Worm (Caenorhabditis elegans) whole organism, young adult: Measurements from ENCODE around the gene K06A9.1.

Source experiments
- C06A6.2 ChIP-seq: fragments of 200-800 bp; sonication (Bioruptor generic); conservative IDR thresholded peaks from 2 replicates; pipeline ENCODE4 v1.3.6; 2022; ENCODE audit warnings: missing genetic modification characterization, missing compliant biosample characterization
- F55B11.4 ChIP-seq: sonication (generic microtip); optimal IDR thresholded peaks from 2 replicates; lab custom pipeline; 2016; ENCODE audit warnings: missing compliant biosample characterization, missing genetic modification characterization, borderline replicate concordance; ENCODE audit not compliant: insufficient read depth
- K11D2.4 ChIP-seq: fragments of 200-800 bp; sonication (Bioruptor generic); IDR thresholded peaks from 2 replicates; pipeline ENCODE4 v1.3.6; 2022; ENCODE audit warnings: missing genetic modification reagents, missing genetic modification characterization, missing compliant biosample characterization
- Y53G8AR.9 ChIP-seq: fragments of 200-800 bp; sonication (Bioruptor generic); conservative IDR thresholded peaks from 2 replicates; pipeline ENCODE4 v1.3.6; 2022; ENCODE audit warnings: missing genetic modification reagents, missing genetic modification characterization, missing compliant biosample characterization
- ZK185.1 ChIP-seq: sonication (generic microtip); optimal IDR thresholded peaks from 2 replicates; lab custom pipeline; 2016; ENCODE audit warnings: mild to moderate bottlenecking, missing genetic modification characterization, missing compliant biosample characterization; ENCODE audit not compliant: poor library complexity, severe bottlenecking
- aptf-2 ChIP-seq: fragments of 200-800 bp; sonication (Bioruptor generic); conservative IDR thresholded peaks from 2 replicates; pipeline ENCODE4 v1.3.6; 2022; ENCODE audit warnings: missing genetic modification reagents, missing genetic modification characterization, missing compliant biosample characterization
- atf-7 ChIP-seq: sonication (generic microtip); optimal IDR thresholded peaks from 2 replicates; lab custom pipeline; 2017; ENCODE audit warnings: mild to moderate bottlenecking, missing genetic modification characterization, missing compliant biosample characterization
- bed-1 ChIP-seq: fragments of 200-800 bp; sonication (Bioruptor generic); IDR thresholded peaks from 2 replicates; pipeline ENCODE4 v1.3.6; 2022; ENCODE audit warnings: missing genetic modification reagents, missing genetic modification characterization, missing compliant biosample characterization
- chd-7 ChIP-seq: sonication (generic microtip); optimal IDR thresholded peaks from 2 replicates; lab custom pipeline; 2016; ENCODE audit warnings: mild to moderate bottlenecking, missing genetic modification characterization, moderate library complexity, missing compliant biosample characterization
- die-1 ChIP-seq: sonication (generic microtip); optimal IDR thresholded peaks from 2 replicates; lab custom pipeline; 2016; ENCODE audit warnings: missing genotype, mild to moderate bottlenecking, missing genetic modification characterization, missing compliant biosample characterization
- dox-1 ChIP-seq: fragments of 200-800 bp; sonication (Bioruptor generic); IDR thresholded peaks from 2 replicates; pipeline ENCODE4 v1.3.6; 2022; ENCODE audit warnings: missing genetic modification reagents, missing genetic modification characterization, missing compliant biosample characterization
- efl-1 ChIP-seq: fragments of 150-350 bp; optimal IDR thresholded peaks from 2 replicates; lab custom pipeline; 2014; ENCODE audit warnings: missing biosample characterization, missing genetic modification reagents, missing genetic modification characterization
- egl-18 ChIP-seq: fragments of 200-800 bp; sonication (Bioruptor generic); IDR thresholded peaks from 2 replicates; pipeline ENCODE4 v1.3.6; 2022; ENCODE audit warnings: missing genetic modification reagents, missing genetic modification characterization, missing compliant biosample characterization
- egl-44 ChIP-seq: fragments of 200-800 bp; sonication (Bioruptor generic); IDR thresholded peaks from 2 replicates; pipeline ENCODE4 v1.3.6; 2022; ENCODE audit warnings: missing genetic modification reagents, missing genetic modification characterization, missing compliant biosample characterization
- egrh-3 ChIP-seq: fragments of 200-800 bp; sonication (Bioruptor generic); IDR thresholded peaks from 2 replicates; pipeline ENCODE4 v1.3.6; 2022; ENCODE audit warnings: missing genetic modification reagents, missing genetic modification characterization, missing compliant biosample characterization
- ekl-4 ChIP-seq: fragments of 200-800 bp; sonication (Bioruptor generic); IDR thresholded peaks from 2 replicates; pipeline ENCODE4 v1.3.6; 2022; ENCODE audit warnings: missing genetic modification reagents, missing genetic modification characterization, missing compliant biosample characterization
- ets-4 ChIP-seq: fragments of 200-800 bp; sonication (Bioruptor generic); optimal IDR thresholded peaks from 2 replicates; lab custom pipeline; 2018; ENCODE audit warnings: mild to moderate bottlenecking, missing genetic modification characterization, missing compliant biosample characterization
- gei-17 ChIP-seq: fragments of 200-800 bp; sonication (Bioruptor generic); optimal IDR thresholded peaks from 2 replicates; lab custom pipeline; 2018; ENCODE audit warnings: mild to moderate bottlenecking, missing genetic modification characterization, missing compliant biosample characterization
- hrde-1 ChIP-seq: sonication (generic microtip); optimal IDR thresholded peaks from 2 replicates; lab custom pipeline; 2016; ENCODE audit warnings: missing genetic modification characterization, mild to moderate bottlenecking, missing compliant biosample characterization, moderate library complexity, missing genotype, missing genetic modification reagents, borderline replicate concordance
- lag-1 ChIP-seq: fragments of 200-800 bp; sonication (Bioruptor generic); IDR thresholded peaks from 2 replicates; pipeline ENCODE4 v1.3.6; 2022; ENCODE audit warnings: missing genetic modification reagents, missing genetic modification characterization, missing compliant biosample characterization
- lin-40 ChIP-seq: sonication (generic microtip); optimal IDR thresholded peaks from 2 replicates; lab custom pipeline; 2016; ENCODE audit warnings: missing genetic modification characterization, mild to moderate bottlenecking, missing compliant biosample characterization, missing genotype, missing genetic modification reagents
- lin-54 ChIP-seq: fragments of 200-800 bp; sonication (Bioruptor generic); optimal IDR thresholded peaks from 2 replicates; lab custom pipeline; 2018; ENCODE audit warnings: mild to moderate bottlenecking, missing genetic modification characterization, missing compliant biosample characterization
- madf-6 ChIP-seq: fragments of 200-800 bp; sonication (Bioruptor generic); IDR thresholded peaks from 2 replicates; pipeline ENCODE4 v1.3.6; 2022; ENCODE audit warnings: missing genetic modification reagents, missing genetic modification characterization, missing compliant biosample characterization
- mel-28 ChIP-seq: sonication (generic microtip); optimal IDR thresholded peaks from 2 replicates; lab custom pipeline; 2016; ENCODE audit warnings: borderline replicate concordance, mild to moderate bottlenecking, missing genetic modification characterization, missing compliant biosample characterization
- mes-4 ChIP-seq: sonication (generic microtip); optimal IDR thresholded peaks from 2 replicates; lab custom pipeline; 2016; ENCODE audit warnings: missing genotype, missing genetic modification characterization, missing compliant biosample characterization
- mxl-1 ChIP-seq: sonication (generic microtip); optimal IDR thresholded peaks from 2 replicates; lab custom pipeline; 2016; ENCODE audit warnings: missing genetic modification characterization, missing compliant biosample characterization
- nfya-1 ChIP-seq: sonication (generic microtip); optimal IDR thresholded peaks from 2 replicates; lab custom pipeline; 2017; ENCODE audit warnings: antibody characterized with exemption, missing compliant biosample characterization, missing genetic modification characterization, borderline replicate concordance; ENCODE audit not compliant: insufficient read depth
- nfya-2 ChIP-seq: fragments of 200-800 bp; sonication (Bioruptor generic); IDR thresholded peaks from 2 replicates; pipeline ENCODE4 v1.3.6; 2022; ENCODE audit warnings: missing genetic modification reagents, missing genetic modification characterization, missing compliant biosample characterization
- nhr-120 ChIP-seq: fragments of 200-800 bp; sonication (Bioruptor generic); IDR thresholded peaks from 2 replicates; pipeline ENCODE4 v1.3.6; 2022; ENCODE audit warnings: missing genetic modification characterization, missing compliant biosample characterization
- nhr-80 ChIP-seq: sonication (generic microtip); optimal IDR thresholded peaks from 2 replicates; lab custom pipeline; 2016; ENCODE audit warnings: missing genetic modification characterization, missing compliant biosample characterization
- nhr-90 ChIP-seq: sonication (generic microtip); optimal IDR thresholded peaks from 2 replicates; lab custom pipeline; 2016; ENCODE audit warnings: missing genotype, mild to moderate bottlenecking, missing genetic modification characterization, missing compliant biosample characterization
- pbrm-1 ChIP-seq: fragments of 200-800 bp; sonication (Bioruptor generic); IDR thresholded peaks from 2 replicates; pipeline ENCODE4 v1.3.6; 2022; ENCODE audit warnings: missing genetic modification reagents, missing genetic modification characterization, missing compliant biosample characterization
- rcor-1 ChIP-seq: fragments of 200-800 bp; sonication (Bioruptor generic); IDR thresholded peaks from 2 replicates; pipeline ENCODE4 v1.3.6; 2022; ENCODE audit warnings: missing genetic modification reagents, missing genetic modification characterization, missing compliant biosample characterization
- snpc-1.1 ChIP-seq: sonication (generic microtip); optimal IDR thresholded peaks from 2 replicates; lab custom pipeline; 2017; ENCODE audit warnings: missing genetic modification characterization, mild to moderate bottlenecking, missing compliant biosample characterization, antibody characterized with exemption, moderate library complexity, missing genotype, missing genetic modification reagents; ENCODE audit not compliant: insufficient read depth
- snpc-4 ChIP-seq, 5 experiments: fragments of 150-350 bp in 1 of 5; sonication (generic microtip) in 4 of 5; optimal IDR thresholded peaks; 2 replicates each; lab custom pipeline; 2014 to 2018; ENCODE audit warnings: missing genetic modification characterization in 5 of 5, missing biosample characterization in 3 of 5, antibody characterized with exemption in 2 of 5, mild to moderate bottlenecking in 2 of 5, missing compliant biosample characterization in 2 of 5, missing genotype in 2 of 5, moderate library complexity in 2 of 5, missing genetic modification reagents in 1 of 5
- tlf-1 ChIP-seq: fragments of 200-800 bp; sonication (Bioruptor generic); optimal IDR thresholded peaks from 2 replicates; lab custom pipeline; 2018; ENCODE audit warnings: mild to moderate bottlenecking, missing genetic modification characterization, missing compliant biosample characterization
- xnd-1 ChIP-seq: sonication (generic microtip); optimal IDR thresholded peaks from 2 replicates; lab custom pipeline; 2016; ENCODE audit warnings: missing genotype, missing genetic modification reagents, missing genetic modification characterization, missing compliant biosample characterization
- zfh-2 ChIP-seq: fragments of 200-800 bp; sonication (Bioruptor generic); conservative IDR thresholded peaks from 2 replicates; pipeline ENCODE4 v1.3.6; 2022; ENCODE audit warnings: missing genetic modification reagents, missing genetic modification characterization, missing compliant biosample characterization
- ztf-28 ChIP-seq: fragments of 200-800 bp; sonication (Bioruptor generic); IDR thresholded peaks from 2 replicates; pipeline ENCODE4 v1.3.6; 2022; ENCODE audit warnings: missing genetic modification reagents, missing genetic modification characterization, missing compliant biosample characterization

The K06A9.1 gene

ce11 chrX:1541072-1541471, 6.2 kb upstream of the K06A9.1 start (continued):
- no peak for TF ChIP-seq K11D2.4
- no peak for TF ChIP-seq nfya-1 (tag; lab: Kevin White, UChicago)
- no peak for TF ChIP-seq mes-4 (tag; lab: Kevin White, UChicago)
- TF ChIP-seq lag-1: no peak
- no peak for TF ChIP-seq mxl-1 (tag; lab: Kevin White, UChicago)
- TF ChIP-seq pbrm-1: no peak
- TF ChIP-seq lin-40 (tag; lab: Kevin White, UChicago): no peak
- no peak for TF ChIP-seq madf-6 (GFP tag; lab: Robert Waterston, UW)
- 0 out of 2 replicates have a peak, but pooled peaks have one; percentile 60 for TF ChIP-seq egl-44 (GFP tag; lab: Robert Waterston, UW)
- TF ChIP-seq ekl-4 (GFP tag; lab: Robert Waterston, UW): no peak
- no peak for TF ChIP-seq snpc-4 (GFP tag; optimal IDR thresholded peaks at IDR 0.05; lab: Kevin White, UChicago)
- no peak for TF ChIP-seq snpc-4 (tag; optimal IDR thresholded peaks at IDR 0.05; lab: Kevin White, UChicago)
- no peak for TF ChIP-seq snpc-1.1
- TF ChIP-seq bed-1 (GFP tag; lab: Robert Waterston, UW): no peak
- TF ChIP-seq ets-4: peak; percentile 38
- TF ChIP-seq F55B11.4 (tag; lab: Kevin White, UChicago): no peak
- peak; percentile 59 for TF ChIP-seq atf-7

DNA sequence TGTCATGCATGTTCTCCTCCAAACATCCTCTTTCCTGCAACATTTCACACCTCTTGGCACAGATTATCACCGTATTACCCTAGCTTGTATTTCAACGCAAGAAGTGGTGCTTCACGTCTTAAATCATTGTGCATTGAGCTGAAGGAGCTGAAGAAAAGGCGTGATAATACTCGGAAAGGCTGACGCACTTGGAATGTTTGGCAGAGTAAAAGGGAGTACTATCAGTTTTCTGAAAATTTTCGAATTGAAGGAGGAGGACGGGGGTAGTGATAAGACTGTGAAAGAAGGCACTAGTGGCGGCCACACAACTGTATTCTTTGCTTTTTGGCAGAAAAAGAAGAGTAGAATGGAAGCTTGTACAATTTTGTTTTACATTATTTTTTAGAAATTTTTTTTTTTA, 3.9 kb upstream of the K06A9.1 start:
- TF ChIP-seq nhr-80 (tag; lab: Kevin White, UChicago) (peak; percentile 42), hrde-1 (tag; lab: Kevin White, UChicago) (no peak), tlf-1 (GFP tag; lab: Kevin White, UChicago) (no peak)

DNA sequence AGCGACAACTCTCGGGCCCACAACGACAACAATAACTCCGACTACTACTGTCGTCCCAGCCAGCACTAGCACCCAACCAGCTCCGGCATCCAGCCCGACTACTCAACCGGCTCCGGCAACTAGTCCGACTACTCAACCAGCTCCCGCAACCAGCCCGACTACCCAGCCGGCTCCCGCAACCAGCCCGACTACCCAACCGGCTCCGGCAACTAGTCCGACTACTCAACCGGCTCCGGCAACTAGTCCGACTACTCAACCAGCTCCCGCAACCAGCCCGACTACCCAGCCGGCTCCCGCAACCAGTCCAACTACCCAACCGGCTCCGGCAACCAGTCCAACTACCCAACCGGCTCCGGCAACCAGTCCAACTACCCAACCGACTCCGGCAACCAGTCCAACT, 1.2 kb downstream of the K06A9.1 start:
- TF ChIP-seq egrh-3 (GFP tag; lab: Robert Waterston, UW) (peak; percentile 86), zfh-2 (GFP tag; lab: Robert Waterston, UW) (peak; percentile 63)

ce11 chrX:1549095-1549494, 1.8 kb downstream of the K06A9.1 start:
- no peak for TF ChIP-seq rcor-1 (GFP tag; lab: Robert Waterston, UW)
- no peak for TF ChIP-seq Y53G8AR.9 (GFP tag; lab: Robert Waterston, UW)
- no peak for TF ChIP-seq chd-7
- no peak for TF ChIP-seq dox-1 (GFP tag; lab: Robert Waterston, UW)
- TF ChIP-seq efl-1 (GFP tag; lab: Kevin White, UChicago): no peak
- no peak for TF ChIP-seq ekl-4 (GFP tag; lab: Robert Waterston, UW)
- TF ChIP-seq nhr-120: no peak
- TF ChIP-seq ztf-28: no peak
- TF ChIP-seq K11D2.4: no peak
- TF ChIP-seq lin-54 (GFP tag; lab: Kevin White, UChicago): no peak
- TF ChIP-seq die-1: no peak
- no peak for TF ChIP-seq C06A6.2 (GFP tag; lab: Robert Waterston, UW)
- no peak for TF ChIP-seq ZK185.1 (tag; lab: Kevin White, UChicago)
- no peak for TF ChIP-seq aptf-2 (GFP tag; lab: Robert Waterston, UW)
- no peak for TF ChIP-seq xnd-1 (tag; lab: Kevin White, UChicago)
- no peak for TF ChIP-seq nhr-90
- no peak for TF ChIP-seq gei-17 (GFP tag; lab: Kevin White, UChicago)
- TF ChIP-seq egl-18 (GFP tag; lab: Robert Waterston, UW): no peak
- TF ChIP-seq mel-28 (tag; lab: Kevin White, UChicago): no peak
- no peak for TF ChIP-seq nfya-2 (GFP tag; lab: Robert Waterston, UW)
